Worm (Caenorhabditis elegans) whole organism, L3 larva: Measurements from ENCODE around the gene cpt-1.
A peak's percentile ranks its signal among the peaks of the same experiment; 100 is the strongest.

Experiments
- R02D3.7 ChIP-seq: fragments of 150-350 bp; optimal IDR thresholded peaks from 2 replicates; lab custom pipeline; 2014; ENCODE audit warnings: missing biosample characterization, missing genetic modification characterization
- ZK546.5 ChIP-seq: sonication (generic microtip); optimal IDR thresholded peaks from 2 replicates; lab custom pipeline; 2017; ENCODE audit warnings: missing biosample characterization, missing genetic modification characterization
- aly-2 ChIP-seq: fragments of 150-350 bp; optimal IDR thresholded peaks from 2 replicates; lab custom pipeline; 2014; ENCODE audit warnings: missing biosample characterization, missing genetic modification characterization
- ama-1 ChIP-seq: fragments of 150-350 bp; optimal IDR thresholded peaks from 2 replicates; lab custom pipeline; 2018
- ceh-16 ChIP-seq: sonication (generic microtip); optimal IDR thresholded peaks from 2 replicates; lab custom pipeline; 2017; ENCODE audit warnings: missing biosample characterization, missing genetic modification characterization
- ceh-82 ChIP-seq: fragments of 150-350 bp; optimal IDR thresholded peaks from 2 replicates; lab custom pipeline; 2014; ENCODE audit warnings: missing biosample characterization, missing genetic modification characterization
- ceh-9 ChIP-seq: sonication (generic microtip); optimal IDR thresholded peaks from 2 replicates; lab custom pipeline; 2018; ENCODE audit warnings: missing biosample characterization, missing genetic modification characterization
- daf-12 ChIP-seq: fragments of 150-350 bp; optimal IDR thresholded peaks from 2 replicates; lab custom pipeline; 2014; ENCODE audit warnings: missing biosample characterization, missing genetic modification reagents, missing genetic modification characterization
- egl-27 ChIP-seq: sonication (generic microtip); optimal IDR thresholded peaks from 4 replicates; lab custom pipeline; 2017; ENCODE audit warnings: missing biosample characterization, missing genetic modification reagents, missing genetic modification characterization
- egl-5 ChIP-seq: fragments of 150-350 bp; optimal IDR thresholded peaks from 2 replicates; lab custom pipeline; 2017; ENCODE audit warnings: missing biosample characterization, missing genetic modification reagents, missing genetic modification characterization, inconsistent platforms
- elt-1 ChIP-seq: fragments of 150-350 bp; optimal IDR thresholded peaks from 2 replicates; lab custom pipeline; 2014; ENCODE audit warnings: missing biosample characterization, missing genetic modification characterization
- elt-2 ChIP-seq: sonication (generic microtip); optimal IDR thresholded peaks from 2 replicates; lab custom pipeline; 2016; ENCODE audit warnings: missing genetic modification reagents, mild to moderate bottlenecking, missing genetic modification characterization, missing compliant biosample characterization
- elt-3 ChIP-seq, 3 experiments: fragments of 150-350 bp in 1 of 3; sonication (generic microtip) in 2 of 3; optimal IDR thresholded peaks; 2 replicates in 2 of 3; 4 replicates in 1 of 3; lab custom pipeline; 2014 to 2017; ENCODE audit warnings: missing biosample characterization in 3 of 3, missing genetic modification characterization in 3 of 3
- fos-1 ChIP-seq: fragments of 150-350 bp; optimal IDR thresholded peaks from 2 replicates; lab custom pipeline; 2014; ENCODE audit warnings: missing biosample characterization, missing genetic modification characterization
- hmg-11 ChIP-seq: sonication (generic microtip); optimal IDR thresholded peaks from 2 replicates; lab custom pipeline; 2016; ENCODE audit warnings: missing genetic modification characterization, missing compliant biosample characterization
- lin-15B ChIP-seq: fragments of 150-350 bp; optimal IDR thresholded peaks from 2 replicates; lab custom pipeline; 2014; ENCODE audit warnings: missing biosample characterization, missing genetic modification characterization
- mdl-1 ChIP-seq: fragments of 150-350 bp; optimal IDR thresholded peaks from 2 replicates; lab custom pipeline; 2014; ENCODE audit warnings: missing biosample characterization, missing genetic modification characterization
- mml-1 ChIP-seq: fragments of 150-350 bp; sonication (generic microtip); optimal IDR thresholded peaks from 3 replicates; lab custom pipeline; 2014; ENCODE audit warnings: missing biosample characterization, missing genetic modification characterization
- nfya-1 ChIP-seq: sonication (generic microtip); optimal IDR thresholded peaks from 2 replicates; lab custom pipeline; 2017; ENCODE audit warnings: missing genetic modification characterization, mild to moderate bottlenecking, missing compliant biosample characterization, antibody characterized with exemption, moderate library complexity; ENCODE audit not compliant: insufficient read depth
- nhr-12 ChIP-seq: fragments of 150-350 bp; optimal IDR thresholded peaks from 2 replicates; lab custom pipeline; 2014; ENCODE audit warnings: missing biosample characterization, missing genetic modification characterization
- nhr-237 ChIP-seq: fragments of 150-350 bp; optimal IDR thresholded peaks from 2 replicates; lab custom pipeline; 2014; ENCODE audit warnings: missing biosample characterization, missing genetic modification characterization
- nhr-28 ChIP-seq: fragments of 150-350 bp; optimal IDR thresholded peaks from 2 replicates; lab custom pipeline; 2014; ENCODE audit warnings: missing biosample characterization, missing genetic modification characterization
- nhr-43 ChIP-seq: sonication (generic microtip); optimal IDR thresholded peaks from 2 replicates; lab custom pipeline; 2016; ENCODE audit warnings: mild to moderate bottlenecking, missing genetic modification characterization, missing compliant biosample characterization; ENCODE audit not compliant: poor library complexity, severe bottlenecking
- nhr-76 ChIP-seq: fragments of 150-350 bp; sonication (generic microtip); optimal IDR thresholded peaks from 5 replicates; lab custom pipeline; 2014; ENCODE audit warnings: missing biosample characterization, missing genetic modification characterization
- nhr-77 ChIP-seq: fragments of 150-350 bp; optimal IDR thresholded peaks from 2 replicates; lab custom pipeline; 2014; ENCODE audit warnings: missing biosample characterization, missing genetic modification characterization
- pha-4 ChIP-seq: fragments of 150-350 bp; optimal IDR thresholded peaks from 2 replicates; lab custom pipeline; 2014; ENCODE audit warnings: missing biosample characterization, missing genetic modification reagents, missing genetic modification characterization
- pqm-1 ChIP-seq: fragments of 150-350 bp; optimal IDR thresholded peaks from 2 replicates; lab custom pipeline; 2017; ENCODE audit warnings: missing biosample characterization, missing genetic modification characterization, inconsistent platforms
- sea-2 ChIP-seq: fragments of 150-350 bp; sonication (generic microtip); optimal IDR thresholded peaks from 4 replicates; lab custom pipeline; 2014; ENCODE audit warnings: missing biosample characterization, missing genetic modification reagents, missing genetic modification characterization
- skn-1 ChIP-seq: fragments of 150-350 bp; optimal IDR thresholded peaks from 2 replicates; lab custom pipeline; 2014; ENCODE audit warnings: missing biosample characterization, missing genetic modification characterization
- snpc-4 ChIP-seq: fragments of 150-350 bp; optimal IDR thresholded peaks from 2 replicates; lab custom pipeline; 2014; ENCODE audit warnings: missing biosample characterization, missing genetic modification characterization
- tbx-2 ChIP-seq: sonication (generic microtip); optimal IDR thresholded peaks from 2 replicates; lab custom pipeline; 2016; ENCODE audit warnings: mild to moderate bottlenecking, missing genetic modification characterization, missing compliant biosample characterization
- unc-39 ChIP-seq: sonication (generic microtip); optimal IDR thresholded peaks from 4 replicates; lab custom pipeline; 2017; ENCODE audit warnings: missing biosample characterization, missing genetic modification characterization
- unc-62 ChIP-seq: fragments of 150-350 bp; sonication (generic microtip); optimal IDR thresholded peaks from 4 replicates; lab custom pipeline; 2014; ENCODE audit warnings: missing biosample characterization, missing genetic modification reagents, missing genetic modification characterization
- zag-1 ChIP-seq: fragments of 150-350 bp; optimal IDR thresholded peaks from 2 replicates; lab custom pipeline; 2014; ENCODE audit warnings: missing biosample characterization, missing genetic modification characterization

cpt-1 gene

DNA sequence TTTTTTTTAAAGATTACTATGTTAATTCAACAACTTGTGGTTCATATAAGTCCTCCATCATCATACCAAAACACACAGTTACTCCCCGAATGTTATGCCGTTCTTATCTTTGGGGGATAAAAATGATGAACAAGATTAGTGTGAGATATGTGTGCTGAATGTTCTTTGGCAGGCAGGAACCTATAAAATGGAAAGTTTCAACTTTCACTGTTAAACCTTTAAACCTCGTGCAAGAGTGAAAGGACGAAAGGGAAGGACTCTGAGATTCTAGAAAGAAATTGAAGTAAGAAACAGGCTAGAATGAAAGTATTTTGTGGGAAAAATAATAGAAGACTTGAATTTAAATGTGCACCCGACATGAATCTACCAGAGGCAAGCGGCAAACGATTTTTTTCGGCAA lies 23.7 kb upstream of the cpt-1 start:
- TF ChIP-seq ZK546.5 (tag; lab: Kevin White, UChicago) (no peak), ama-1 (lab: Kevin White, UChicago) (no peak), unc-62 (no peak), elt-2 (tag; lab: Kevin White, UChicago) (no peak), hmg-11 (tag; lab: Kevin White, UChicago) (no peak), elt-1 (tag; lab: Kevin White, UChicago) (no peak), mml-1 (tag; lab: Kevin White, UChicago) (no peak), sea-2 (GFP tag; lab: Kevin White, UChicago) (no peak), skn-1 (no peak), elt-3 (tag; optimal IDR thresholded peaks at IDR 0.05; lab: Kevin White, UChicago) (no peak)

ce11 chrII:12818488-12818887 lies 22.2 kb upstream of the cpt-1 start, which contains the start of gene Y46G5A.22:
TSS of gene Y46G5A.22 (minus strand) at chrII:12818588.
- no peak for TF ChIP-seq tbx-2 (tag; lab: Kevin White, UChicago)
- no peak for TF ChIP-seq unc-39 (tag; lab: Kevin White, UChicago)
- no peak for TF ChIP-seq zag-1 (tag; lab: Kevin White, UChicago)
- no peak for TF ChIP-seq lin-15B (tag; lab: Kevin White, UChicago)
- TF ChIP-seq nhr-76: no peak
- no peak for TF ChIP-seq ceh-16 (tag; lab: Kevin White, UChicago)
- TF ChIP-seq snpc-4 (tag; lab: Kevin White, UChicago): no peak
- TF ChIP-seq ZK546.5 (tag; lab: Kevin White, UChicago): no peak
- no peak for TF ChIP-seq daf-12 (tag; lab: Kevin White, UChicago)
- TF ChIP-seq egl-5 (tag; lab: Kevin White, UChicago): no peak
- no peak for TF ChIP-seq elt-2 (tag; lab: Kevin White, UChicago)
- TF ChIP-seq elt-1 (tag; lab: Kevin White, UChicago): no peak
- no peak for TF ChIP-seq ceh-9 (tag; lab: Kevin White, UChicago)
- no peak for TF ChIP-seq aly-2 (tag; lab: Kevin White, UChicago)
- TF ChIP-seq mdl-1: no peak
- no peak for TF ChIP-seq ceh-82 (tag; lab: Kevin White, UChicago)
- TF ChIP-seq nhr-237 (tag; lab: Kevin White, UChicago): no peak
- TF ChIP-seq hmg-11 (tag; lab: Kevin White, UChicago): no peak
- TF ChIP-seq R02D3.7 (tag; lab: Kevin White, UChicago): no peak

DNA sequence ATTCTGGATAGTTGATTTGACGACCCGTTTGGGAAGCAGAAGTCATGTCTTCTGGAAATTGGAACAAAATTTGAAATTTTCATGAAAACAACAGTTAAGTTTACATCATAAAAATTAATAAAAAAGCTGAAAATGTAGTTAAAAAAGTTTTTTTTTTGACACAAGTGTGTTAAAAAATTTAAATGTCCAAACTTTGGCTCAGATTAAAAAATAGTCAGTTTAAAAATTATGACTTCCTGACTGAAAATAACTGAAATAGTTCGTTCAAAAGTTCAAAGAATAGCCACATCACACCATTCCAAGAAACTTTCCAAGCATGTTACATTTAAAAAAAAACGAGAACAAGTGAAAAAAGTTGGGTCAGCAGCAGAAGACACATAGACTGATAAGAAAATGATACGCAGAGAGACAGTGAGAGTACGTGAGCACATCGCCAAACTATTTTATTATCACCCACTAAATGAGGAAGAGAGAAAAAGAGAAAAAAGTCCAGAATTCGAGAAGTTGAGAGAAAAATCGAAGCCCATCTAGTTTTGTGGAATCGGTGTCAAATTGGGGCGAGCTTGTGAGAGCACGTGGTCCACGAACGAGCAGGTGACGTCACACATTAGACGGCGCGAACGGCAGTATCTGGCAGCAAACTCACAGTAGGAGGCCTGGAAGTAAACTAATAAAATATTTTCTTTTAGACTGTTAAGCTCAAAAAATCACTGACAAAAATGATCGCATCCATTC lies 20.3 kb upstream of the cpt-1 start, which contains the start of gene acl-7:
Gene acl-7 (minus strand): TSS at position 51 of the 735 bp plus-strand sequence.
- peak; percentile 76 for TF ChIP-seq elt-2 (tag; lab: Kevin White, UChicago)
- TF ChIP-seq pqm-1 (tag; lab: Kevin White, UChicago): peak; percentile 39
- TF ChIP-seq nhr-76: no peak

DNA sequence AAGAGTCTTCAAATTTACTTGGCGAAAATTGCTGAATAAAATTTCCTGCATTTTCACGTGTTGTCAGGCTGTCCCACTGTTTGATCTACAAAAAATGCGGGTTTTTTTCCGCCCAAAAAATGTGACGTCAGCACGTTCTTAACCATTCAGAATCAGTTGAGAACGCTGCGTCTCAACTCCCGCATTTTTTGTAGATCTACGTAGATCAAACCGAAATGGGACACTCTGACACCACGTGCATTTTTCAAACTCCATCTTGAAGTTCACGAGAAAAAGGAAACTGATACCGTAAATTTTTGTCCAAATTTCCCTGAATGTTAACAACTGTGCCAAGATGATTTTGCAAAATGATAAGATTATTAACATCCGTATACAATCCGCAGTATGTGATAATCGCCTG lies 17.0 kb upstream of the cpt-1 start:
- TF ChIP-seq ceh-16 (tag; lab: Kevin White, UChicago): no peak
- TF ChIP-seq pha-4 (tag; lab: Kevin White, UChicago): no peak
- TF ChIP-seq unc-62: no peak
- no peak for TF ChIP-seq ZK546.5 (tag; lab: Kevin White, UChicago)
- no peak for TF ChIP-seq fos-1 (tag; lab: Kevin White, UChicago)
- TF ChIP-seq nhr-12 (tag; lab: Kevin White, UChicago): no peak
- no peak for TF ChIP-seq zag-1 (tag; lab: Kevin White, UChicago)
- TF ChIP-seq nfya-1 (tag; lab: Kevin White, UChicago): no peak
- TF ChIP-seq egl-5 (tag; lab: Kevin White, UChicago): no peak
- TF ChIP-seq elt-2 (tag; lab: Kevin White, UChicago): no peak
- TF ChIP-seq nhr-77 (tag; lab: Kevin White, UChicago): no peak
- no peak for TF ChIP-seq elt-3 (tag; optimal IDR thresholded peaks at IDR 0.05; lab: Kevin White, UChicago)
- TF ChIP-seq R02D3.7 (tag; lab: Kevin White, UChicago): no peak
- no peak for TF ChIP-seq nhr-28 (tag; lab: Kevin White, UChicago)
- TF ChIP-seq egl-27: no peak
- no peak for TF ChIP-seq nhr-43 (tag; lab: Kevin White, UChicago)
- TF ChIP-seq, all 47 proteins: peak for 0
